Fruit fly (Drosophila melanogaster): ENCODE measurements around the gene CG15767.
A peak's percentile ranks its signal among the peaks of the same experiment; 100 is the strongest.

Gene CG15767

dm6 chrX:5766732-5767131 lies 22.6 kb upstream of the CG15767 start:
- no peak for TF ChIP-seq noc (tag; optimal IDR thresholded peaks at IDR 0.05)

- TF ChIP-seq noc (tag; optimal IDR thresholded peaks at IDR 0.05) = no peak
These were observed 20.6 kb upstream of the CG15767 start for dm6 chrX:5768602-5769251.

- TF ChIP-seq noc (tag; optimal IDR thresholded peaks at IDR 0.05) = no peak
These were observed 18.5 kb upstream of the CG15767 start, which contains the start of gene CG3097 for dm6 chrX:5770730-5771181. Gene CG3097, minus strand, starts transcription at chrX:5770780.

- no peak for TF ChIP-seq noc (tag; optimal IDR thresholded peaks at IDR 0.05)
These were observed 16.9 kb upstream of the CG15767 start for dm6 chrX:5772409-5772808.

dm6 chrX:5776547-5776946 lies 12.7 kb upstream of the CG15767 start, which contains the start of gene CG42264:
Gene CG42264, minus strand, starts transcription at chrX:5776647.
- no peak for TF ChIP-seq noc (tag; optimal IDR thresholded peaks at IDR 0.05)

dm6 chrX:5781520-5781919 lies 7.8 kb upstream of the CG15767 start, which contains the start of gene CG3108:
Gene CG3108, minus strand, starts transcription at chrX:5781620.
- no peak for TF ChIP-seq noc (tag; optimal IDR thresholded peaks at IDR 0.05)

dm6 chrX:5783260-5784040 lies 5.8 kb upstream of the CG15767 start:
- TF ChIP-seq noc (tag; optimal IDR thresholded peaks at IDR 0.05) = peak; percentile 0

- peak; percentile 67 for TF ChIP-seq noc (tag; optimal IDR thresholded peaks at IDR 0.05)
These were observed 2.7 kb upstream of the CG15767 start for dm6 chrX:5786559-5786958.

- TF ChIP-seq noc (tag; optimal IDR thresholded peaks at IDR 0.05) = no peak
These were observed 2.6 kb downstream of the CG15767 start, which contains the start of gene CG12239 for dm6 chrX:5791840-5792239. Gene CG12239, plus strand, starts transcription at chrX:5792140.

- no peak for TF ChIP-seq noc (tag; optimal IDR thresholded peaks at IDR 0.05)
These were observed 11.3 kb downstream of the CG15767 start for dm6 chrX:5800634-5801033.

dm6 chrX:5804377-5804776 lies 15.1 kb downstream of the CG15767 start, which contains the start of gene Cpr5C:
Gene Cpr5C, plus strand, starts transcription at chrX:5804677.
- no peak for TF ChIP-seq noc (tag; optimal IDR thresholded peaks at IDR 0.05)

- no peak for TF ChIP-seq noc (tag; optimal IDR thresholded peaks at IDR 0.05)
These were observed 19.4 kb downstream of the CG15767 start, which contains the start of gene Prosbeta2R1 for dm6 chrX:5808654-5809053. Gene Prosbeta2R1, plus strand, starts transcription at chrX:5808954.

dm6 chrX:5812877-5813276 lies 23.6 kb downstream of the CG15767 start, which contains the start of gene CG44329:
Gene CG44329, minus strand, starts transcription at chrX:5812977.
- TF ChIP-seq noc (tag; optimal IDR thresholded peaks at IDR 0.05) = no peak

- TF ChIP-seq noc (tag; optimal IDR thresholded peaks at IDR 0.05) = no peak
These were observed 26.4 kb downstream of the CG15767 start, which contains the start of gene AgmNAT for dm6 chrX:5815720-5816119. Gene AgmNAT, minus strand, starts transcription at chrX:5815820.

- TF ChIP-seq noc (tag; optimal IDR thresholded peaks at IDR 0.05) = no peak
These were observed 27.9 kb downstream of the CG15767 start for dm6 chrX:5817191-5817590.

dm6 chrX:5818428-5818827 lies 29.1 kb downstream of the CG15767 start, which contains the start of gene CG15765:
Gene CG15765, plus strand, starts transcription at chrX:5818559.
- no peak for TF ChIP-seq noc (tag; optimal IDR thresholded peaks at IDR 0.05)

Data from whole organism, larva.